Fruit fly (Drosophila melanogaster): ENCODE results near the gene PolH.
A peak's percentile ranks its signal among the peaks of the same experiment; 100 is the strongest.

Gene PolH

dm6 chr3L:21908860-21909259 is 32.8 kb downstream of the PolH start (continued):
- TF ChIP-seq Hey (tag; optimal IDR thresholded peaks at IDR 0.05): no peak
- TF ChIP-seq CG13287 (GFP tag; IDR thresholded peaks at IDR 0.05; ENCODE audit: partially characterized antibody): no peak
- peak; percentile 65 for TF ChIP-seq sens (GFP tag)
- TF ChIP-seq CG14441 (GFP tag; IDR thresholded peaks at IDR 0.05): no peak

dm6 chr3L:21899488-21899887 is 42.1 kb downstream of the PolH start:
- no peak for TF ChIP-seq Lhr (GFP tag; optimal IDR thresholded peaks at IDR 0.05)
- TF ChIP-seq shn (GFP tag; optimal IDR thresholded peaks at IDR 0.05): no peak
- TF ChIP-seq CG10366 (GFP tag; IDR thresholded peaks at IDR 0.05): no peak
- no peak for TF ChIP-seq CG12155 (GFP tag; optimal IDR thresholded peaks at IDR 0.05)
- no peak for TF ChIP-seq CG16779 (GFP tag; IDR thresholded peaks at IDR 0.05)

dm6 chr3L:21896217-21896616 is 45.4 kb downstream of the PolH start:
- TF ChIP-seq CG30403 (GFP tag; optimal IDR thresholded peaks at IDR 0.05): no peak
- no peak for TF ChIP-seq NfI (GFP tag; optimal IDR thresholded peaks at IDR 0.05)
- TF ChIP-seq Drgx (GFP tag; IDR thresholded peaks at IDR 0.05): peak; percentile 44; the same call in 1 of the 2 replicates
- TF ChIP-seq bsh (GFP tag; optimal IDR thresholded peaks at IDR 0.05): peak in 1 of 2 experiments; percentile 22
- TF ChIP-seq Mrtf (GFP tag; IDR thresholded peaks at IDR 0.05): no peak
- no peak for TF ChIP-seq dysf (GFP tag; IDR thresholded peaks at IDR 0.05)
- TF ChIP-seq bigmax (GFP tag; optimal IDR thresholded peaks at IDR 0.05): no peak
- no peak for TF ChIP-seq pzg (GFP tag; optimal IDR thresholded peaks at IDR 0.05)
- no peak for TF ChIP-seq CG6272 (GFP tag; IDR thresholded peaks at IDR 0.05)
- TF ChIP-seq CG14860 (GFP tag; IDR thresholded peaks at IDR 0.05; ENCODE audit: partially characterized antibody): no peak
- TF ChIP-seq CG1233 (GFP tag; optimal IDR thresholded peaks at IDR 0.05): no peak
- TF ChIP-seq h (optimal IDR thresholded peaks at IDR 0.05): no peak
- TF ChIP-seq Rfx (GFP tag; IDR thresholded peaks at IDR 0.05): no peak
- TF ChIP-seq vfl (GFP tag; optimal IDR thresholded peaks at IDR 0.05): no peak
- TF ChIP-seq slou (GFP tag; optimal IDR thresholded peaks at IDR 0.05): no peak
- no peak for TF ChIP-seq eyg (GFP tag; optimal IDR thresholded peaks at IDR 0.05)
- 0 out of 3 replicates have a peak, but pooled peaks have one; percentile 39 for TF ChIP-seq CG11456 (GFP tag; IDR thresholded peaks at IDR 0.05)
- no peak for TF ChIP-seq dmrt11E (tag; optimal IDR thresholded peaks at IDR 0.05)

- TF ChIP-seq en (GFP tag; optimal IDR thresholded peaks at IDR 0.05) (no peak), NC2β (GFP tag; optimal IDR thresholded peaks at IDR 0.05) (no peak), HmgZ (tag; optimal IDR thresholded peaks at IDR 0.05) (no peak), Chrac-16 (GFP tag; optimal IDR thresholded peaks at IDR 0.05) (no peak), disco-r (GFP tag; optimal IDR thresholded peaks at IDR 0.05) (no peak), Drgx (GFP tag; IDR thresholded peaks at IDR 0.05) (peak; percentile 47; the same call in 1 of the 2 replicates), kni (GFP tag; optimal IDR thresholded peaks at IDR 0.05) (no peak), Ssrp (tag; optimal IDR thresholded peaks at IDR 0.05) (no peak), dmrt11E (tag; optimal IDR thresholded peaks at IDR 0.05) (no peak), peb (GFP tag; IDR thresholded peaks at IDR 0.05) (no peak), sr (GFP tag; IDR thresholded peaks at IDR 0.05) (no peak), CG15269 (tag; optimal IDR thresholded peaks at IDR 0.05) (no peak), Ptx1 (GFP tag; IDR thresholded peaks at IDR 0.05) (no peak), nom (GFP tag; optimal IDR thresholded peaks at IDR 0.05) (peak; percentile 82), CG9609 (GFP tag; optimal IDR thresholded peaks at IDR 0.05) (no peak), BtbVII (GFP tag; optimal IDR thresholded peaks at IDR 0.05) (no peak), CG11723 (GFP tag; optimal IDR thresholded peaks at IDR 0.05) (no peak), CG2712 (tag; optimal IDR thresholded peaks at IDR 0.05) (no peak), vvl (GFP tag; IDR thresholded peaks at IDR 0.05) (no peak), psq (GFP tag; optimal IDR thresholded peaks at IDR 0.05) (no peak), onecut (GFP tag; IDR thresholded peaks at IDR 0.05) (no peak), Ets65A (GFP tag) (peak; percentile 74), CG31441 (GFP tag; IDR thresholded peaks at IDR 0.05) (no peak), ranshi (GFP tag; IDR thresholded peaks at IDR 0.05) (no peak), CG1832 (GFP tag; optimal IDR thresholded peaks at IDR 0.05) (peak; percentile 35)
Observed at dm6 chr3L:21894774-21895173, 46.8 kb downstream of the PolH start.
